Fruit fly (Drosophila melanogaster): ENCODE measurements around the gene ScsbetaG.

Gene ScsbetaG

dm6 chr3L:5569724-5570123 lies 6.2 kb upstream of the ScsbetaG start (continued):
- no peak for TF ChIP-seq z (GFP tag; IDR thresholded peaks at IDR 0.05)
- no peak for TF ChIP-seq emc (GFP tag; optimal IDR thresholded peaks at IDR 0.05)
- TF ChIP-seq slbo (GFP tag; IDR thresholded peaks at IDR 0.05), result 0 out of 2 replicates have a peak, but pooled peaks have one; percentile 8
- peak in 1 of 2 experiments; percentile 71 for TF ChIP-seq Pdp1 (GFP tag; optimal IDR thresholded peaks at IDR 0.05)

- TF ChIP-seq sisA (GFP tag; IDR thresholded peaks at IDR 0.05), result no peak
- TF ChIP-seq CG12071 (GFP tag; optimal IDR thresholded peaks at IDR 0.05), result no peak
- TF ChIP-seq org-1 (GFP tag; optimal IDR thresholded peaks at IDR 0.05), result no peak
- no peak for TF ChIP-seq CG18011 (GFP tag; optimal IDR thresholded peaks at IDR 0.05)
- no peak for TF ChIP-seq D19B (GFP tag; optimal IDR thresholded peaks at IDR 0.05)
- peak; percentile 37; the same call in 1 of the 2 replicates for TF ChIP-seq Nf-YA (GFP tag; IDR thresholded peaks at IDR 0.05)
- TF ChIP-seq Ets65A (GFP tag), result peak; percentile 91
- TF ChIP-seq CG32532 (GFP tag; IDR thresholded peaks at IDR 0.05), result 0 out of 2 replicates have a peak, but pooled peaks have one; percentile 17
- no peak for TF ChIP-seq Doc2 (GFP tag; IDR thresholded peaks at IDR 0.05)
- no peak for TF ChIP-seq Hr3 (GFP tag; optimal IDR thresholded peaks at IDR 0.05)
- TF ChIP-seq Med (GFP tag), result peak; percentile 36
- TF ChIP-seq chinmo (GFP tag; IDR thresholded peaks at IDR 0.05; ENCODE audit: partially characterized antibody), result 0 out of 4 replicates have a peak, but pooled peaks have one; percentile 37
- no peak for TF ChIP-seq Atf-2 (GFP tag; optimal IDR thresholded peaks at IDR 0.05)
- no peak for TF ChIP-seq Xrp1 (GFP tag; IDR thresholded peaks at IDR 0.05)
- no peak for TF ChIP-seq peb (GFP tag; IDR thresholded peaks at IDR 0.05)
- TF ChIP-seq CG15269 (tag; optimal IDR thresholded peaks at IDR 0.05), result no peak
- no peak for TF ChIP-seq CG17186 (GFP tag; optimal IDR thresholded peaks at IDR 0.05)
Measured at dm6 chr3L:5568361-5568760, 4.9 kb upstream of the ScsbetaG start.

DNA sequence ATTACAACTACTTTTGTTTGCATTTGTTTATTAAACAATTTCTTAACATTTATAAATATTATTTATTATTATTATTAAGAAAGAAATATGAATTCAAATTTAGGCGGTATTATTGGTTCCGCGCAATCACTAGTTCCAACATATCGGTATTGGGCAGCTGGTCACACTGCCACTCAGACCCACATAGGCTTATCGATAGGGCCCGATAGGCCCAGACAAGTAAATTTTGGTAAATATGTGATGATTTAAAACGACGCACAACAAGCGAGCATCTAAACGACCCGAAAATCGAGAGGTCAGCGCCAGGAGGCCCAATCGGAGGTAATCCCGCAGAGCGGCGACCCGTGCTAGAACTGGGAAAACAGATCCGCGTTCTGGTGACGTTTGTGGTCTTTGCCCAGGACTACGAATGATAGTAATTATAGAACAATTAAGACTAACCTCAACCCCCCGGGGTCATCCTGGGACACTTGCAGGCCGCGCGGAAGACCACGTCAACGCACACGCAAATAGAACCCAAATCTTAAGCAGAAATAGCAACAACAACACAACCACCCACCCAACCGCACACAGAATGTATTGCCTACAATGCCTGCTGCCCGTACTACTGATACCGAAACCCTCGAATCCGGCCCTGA lies 1.7 kb upstream of the ScsbetaG start, which contains the start of gene bc10:
TSS of gene bc10 (plus strand) at position 181 of the 638 bp plus-strand sequence.
- TF ChIP-seq sima (GFP tag; optimal IDR thresholded peaks at IDR 0.05), result no peak
- peak; percentile 4 for TF ChIP-seq exex (tag; optimal IDR thresholded peaks at IDR 0.05)
- TF ChIP-seq CG6813 (GFP tag; optimal IDR thresholded peaks at IDR 0.05), result no peak
- no peak for TF ChIP-seq Deaf1 (tag; optimal IDR thresholded peaks at IDR 0.05)
- peak; percentile 64 for TF ChIP-seq CG12659 (GFP tag; optimal IDR thresholded peaks at IDR 0.05)
- TF ChIP-seq pzg (GFP tag; optimal IDR thresholded peaks at IDR 0.05), result peak; percentile 85
- no peak for TF ChIP-seq ro (GFP tag; IDR thresholded peaks at IDR 0.05)
- TF ChIP-seq YL-1 (GFP tag; optimal IDR thresholded peaks at IDR 0.05), result peak; percentile 24
- TF ChIP-seq CG2116 (GFP tag; optimal IDR thresholded peaks at IDR 0.05), result peak; percentile 61
- TF ChIP-seq lbe (GFP tag; optimal IDR thresholded peaks at IDR 0.05), result peak; percentile 22
- TF ChIP-seq tup (GFP tag; optimal IDR thresholded peaks at IDR 0.05), result no peak
- TF ChIP-seq dimm (GFP tag; IDR thresholded peaks at IDR 0.05), result no peak
- peak; percentile 72 for TF ChIP-seq CG17186 (GFP tag; optimal IDR thresholded peaks at IDR 0.05)
- no peak for TF ChIP-seq CG6689 (GFP tag; IDR thresholded peaks at IDR 0.05)
- no peak for TF ChIP-seq ac (GFP tag; optimal IDR thresholded peaks at IDR 0.05)
- TF ChIP-seq B-H2 (GFP tag; optimal IDR thresholded peaks at IDR 0.05), result peak; percentile 32
- TF ChIP-seq Tbp (GFP tag; optimal IDR thresholded peaks at IDR 0.05), result no peak
- TF ChIP-seq MESR4 (GFP tag; optimal IDR thresholded peaks at IDR 0.05), result peak; percentile 70
- peak; percentile 77 for TF ChIP-seq nerfin-2 (GFP tag; IDR thresholded peaks at IDR 0.05; ENCODE audit: partially characterized antibody)
- TF ChIP-seq fd64A (GFP tag; optimal IDR thresholded peaks at IDR 0.05), result no peak
- TF ChIP-seq lola (GFP tag; optimal IDR thresholded peaks at IDR 0.05), result no peak
- no peak for TF ChIP-seq Atf6 (GFP tag; IDR thresholded peaks at IDR 0.05)
- no peak for TF ChIP-seq salm (tag; optimal IDR thresholded peaks at IDR 0.05)
- peak; percentile 73 for TF ChIP-seq CG3995 (GFP tag; optimal IDR thresholded peaks at IDR 0.05)
- no peak for TF ChIP-seq NK7.1 (GFP tag; optimal IDR thresholded peaks at IDR 0.05)
- TF ChIP-seq E2f2 (GFP tag; IDR thresholded peaks at IDR 0.05), result peak; percentile 97
- TF ChIP-seq CG17912 (GFP tag; optimal IDR thresholded peaks at IDR 0.05), result no peak
- TF ChIP-seq Sry-δ (GFP tag; optimal IDR thresholded peaks at IDR 0.05), result peak; percentile 60

Measured in whole organism, embryonic.